Fruit fly (Drosophila melanogaster) whole organism, embryonic: ENCODE data around the gene kirre.

Experiments
- Abd-B ChIP-seq: fragments of 200-800 bp; sonication (Bioruptor generic); optimal IDR thresholded peaks from 2 replicates; lab custom pipeline; 2018; ENCODE audit warnings: missing biosample characterization, mild to moderate bottlenecking, missing genetic modification characterization, moderate library complexity
- CG10366 ChIP-seq: fragments of 200-800 bp; sonication (Bioruptor generic); IDR thresholded peaks from 2 replicates; pipeline ENCODE4 v1.3.6; 2022; ENCODE audit warnings: missing biosample characterization, missing genetic modification characterization
- CG11247 ChIP-seq: fragments of 200-800 bp; sonication (Bioruptor generic); IDR thresholded peaks from 2 replicates; pipeline ENCODE4 v1.3.6; 2022; ENCODE audit warnings: missing biosample characterization, missing genetic modification characterization
- CG11504 ChIP-seq: fragments of 200-800 bp; sonication (Bioruptor generic); optimal IDR thresholded peaks from 3 replicates; lab custom pipeline; 2019; ENCODE audit warnings: missing biosample characterization, mild to moderate bottlenecking, missing genetic modification characterization, moderate library complexity
- CG13287 ChIP-seq: fragments of 200-800 bp; sonication (Bioruptor generic); IDR thresholded peaks from 2 replicates; pipeline ENCODE4 v1.3.6; 2022; ENCODE audit warnings: missing biosample characterization, missing genetic modification characterization; ENCODE audit not compliant: partially characterized antibody
- CG14710 ChIP-seq: fragments of 200-800 bp; sonication (Bioruptor generic); optimal IDR thresholded peaks from 3 replicates; lab custom pipeline; 2019; ENCODE audit warnings: missing biosample characterization, mild to moderate bottlenecking, missing genetic modification characterization, moderate library complexity
- CG1529 ChIP-seq: fragments of 200-800 bp; sonication (Bioruptor generic); optimal IDR thresholded peaks from 3 replicates; lab custom pipeline; 2018; ENCODE audit warnings: missing biosample characterization, missing genetic modification characterization
- CG16815 ChIP-seq: fragments of 200-800 bp; sonication (Bioruptor generic); optimal IDR thresholded peaks from 3 replicates; lab custom pipeline; 2017; ENCODE audit warnings: missing biosample characterization, mild to moderate bottlenecking, missing genetic modification characterization
- CG17568 ChIP-seq: fragments of 200-800 bp; sonication (Bioruptor generic); optimal IDR thresholded peaks from 2 replicates; lab custom pipeline; 2018; ENCODE audit warnings: missing biosample characterization, mild to moderate bottlenecking, missing genetic modification characterization, moderate library complexity
- CG17612 ChIP-seq: fragments of 200-800 bp; sonication (Bioruptor generic); IDR thresholded peaks from 2 replicates; pipeline ENCODE4 v1.3.6; 2022; ENCODE audit warnings: missing biosample characterization, missing genetic modification characterization
- CG18476 ChIP-seq: fragments of 200-800 bp; sonication (Bioruptor generic); optimal IDR thresholded peaks from 2 replicates; lab custom pipeline; 2016; ENCODE audit warnings: missing biosample characterization, mild to moderate bottlenecking, missing genetic modification characterization
- CG2199 ChIP-seq: fragments of 200-800 bp; sonication (Bioruptor generic); IDR thresholded peaks from 3 replicates; pipeline ENCODE4 v1.3.6; 2022; ENCODE audit warnings: missing biosample characterization, missing genetic modification characterization
- CG2889 ChIP-seq: fragments of 200-800 bp; sonication (Bioruptor generic); IDR thresholded peaks from 3 replicates; pipeline ENCODE4 v1.3.6; 2022; ENCODE audit warnings: missing biosample characterization, missing genetic modification characterization
- CG31388 ChIP-seq: fragments of 200-800 bp; sonication (Bioruptor generic); optimal IDR thresholded peaks from 2 replicates; lab custom pipeline; 2016; ENCODE audit warnings: missing biosample characterization, missing genetic modification characterization
- CG32772 ChIP-seq: fragments of 200-800 bp; sonication (Bioruptor generic); IDR thresholded peaks from 2 replicates; pipeline ENCODE4 v1.3.6; 2022; ENCODE audit warnings: missing biosample characterization, missing genetic modification characterization
- CG3281 ChIP-seq: fragments of 200-800 bp; sonication (Bioruptor generic); optimal IDR thresholded peaks from 3 replicates; lab custom pipeline; 2017; ENCODE audit warnings: missing biosample characterization, mild to moderate bottlenecking, missing genetic modification characterization
- CG6175 ChIP-seq: fragments of 200-800 bp; sonication (Bioruptor generic); IDR thresholded peaks from 3 replicates; pipeline ENCODE4 v1.3.6; 2022; ENCODE audit warnings: missing biosample characterization, missing genetic modification characterization
- CG6765 ChIP-seq: fragments of 200-800 bp; sonication (Bioruptor generic); optimal IDR thresholded peaks from 3 replicates; lab custom pipeline; 2017; ENCODE audit warnings: missing biosample characterization, mild to moderate bottlenecking, missing genetic modification characterization
- CG6854 ChIP-seq: fragments of 200-800 bp; sonication (Bioruptor generic); optimal IDR thresholded peaks from 3 replicates; lab custom pipeline; 2017; ENCODE audit warnings: missing biosample characterization, mild to moderate bottlenecking, missing genetic modification characterization
- CG8290 ChIP-seq, 3 experiments: fragments of 200-800 bp; sonication (Bioruptor generic); optimal IDR thresholded peaks; 2 replicates each; lab custom pipeline; 2016 to 2019; ENCODE audit warnings: missing biosample characterization in 3 of 3, missing genetic modification characterization in 3 of 3, mild to moderate bottlenecking in 2 of 3, moderate library complexity in 1 of 3
- CG8388 ChIP-seq: fragments of 200-800 bp; sonication (Bioruptor generic); optimal IDR thresholded peaks from 2 replicates; lab custom pipeline; 2019; ENCODE audit warnings: missing biosample characterization, mild to moderate bottlenecking, missing genetic modification characterization, moderate library complexity
- CG9817 ChIP-seq: fragments of 200-800 bp; sonication (Bioruptor generic); optimal IDR thresholded peaks from 2 replicates; lab custom pipeline; 2018; ENCODE audit warnings: missing biosample characterization, mild to moderate bottlenecking, missing genetic modification characterization, moderate library complexity
- CoRest ChIP-seq: fragments of 200-800 bp; sonication (Bioruptor generic); optimal IDR thresholded peaks from 3 replicates; lab custom pipeline; 2018; ENCODE audit warnings: missing biosample characterization, mild to moderate bottlenecking, missing genetic modification characterization, moderate library complexity
- D19A ChIP-seq: fragments of 200-800 bp; optimal IDR thresholded peaks from 3 replicates; lab custom pipeline; 2019; ENCODE audit warnings: missing biosample characterization, mild to moderate bottlenecking, missing genetic modification characterization, moderate library complexity
- Dad ChIP-seq: fragments of 200-800 bp; sonication (Bioruptor generic); optimal IDR thresholded peaks from 3 replicates; lab custom pipeline; 2016; ENCODE audit warnings: missing biosample characterization, missing genetic modification characterization
- HHEX ChIP-seq: fragments of 200-800 bp; sonication (Bioruptor generic); optimal IDR thresholded peaks from 3 replicates; lab custom pipeline; 2017; ENCODE audit warnings: missing biosample characterization, mild to moderate bottlenecking, missing genetic modification characterization, missing genetic modification reagents
- Hr78 ChIP-seq, 2 experiments: fragments of 200-800 bp in 1 of 2; fragments of >200 bp in 1 of 2; sonication (Bioruptor generic) in 1 of 2; optimal IDR thresholded peaks; 2 replicates each; lab custom pipeline; 2017 to 2019; ENCODE audit warnings: missing biosample characterization in 2 of 2, missing genetic modification characterization in 2 of 2, mild to moderate bottlenecking in 1 of 2, moderate library complexity in 1 of 2
- NC2β ChIP-seq: fragments of 200-800 bp; sonication (Bioruptor generic); optimal IDR thresholded peaks from 2 replicates; lab custom pipeline; 2016; ENCODE audit warnings: missing biosample characterization, missing genetic modification characterization
- Nf-YC ChIP-seq: fragments of 200-800 bp; optimal IDR thresholded peaks from 3 replicates; lab custom pipeline; 2019; ENCODE audit warnings: missing biosample characterization, mild to moderate bottlenecking, missing genetic modification characterization, moderate library complexity
- Six4 ChIP-seq: fragments of 200-800 bp; sonication (Bioruptor generic); optimal IDR thresholded peaks from 2 replicates; lab custom pipeline; 2016; ENCODE audit warnings: missing biosample characterization, missing genetic modification characterization
- Ssrp ChIP-seq: fragments of 200-800 bp; sonication (Bioruptor generic); optimal IDR thresholded peaks from 2 replicates; lab custom pipeline; 2018; ENCODE audit warnings: missing biosample characterization, mild to moderate bottlenecking, missing genetic modification characterization, moderate library complexity
- Vsx1 ChIP-seq: fragments of 200-800 bp; sonication (Bioruptor generic); optimal IDR thresholded peaks from 2 replicates; lab custom pipeline; 2017; ENCODE audit warnings: missing biosample characterization, mild to moderate bottlenecking, missing genetic modification characterization, missing genetic modification reagents
- al ChIP-seq: fragments of 200-800 bp; sonication (Bioruptor generic); IDR thresholded peaks from 2 replicates; pipeline ENCODE4 v1.3.6; 2022; ENCODE audit warnings: missing biosample characterization, missing genetic modification characterization
- caup ChIP-seq: fragments of 200-800 bp; sonication (Bioruptor generic); optimal IDR thresholded peaks from 3 replicates; lab custom pipeline; 2017; ENCODE audit warnings: missing biosample characterization, mild to moderate bottlenecking, missing genetic modification characterization, moderate library complexity; ENCODE audit not compliant: severe bottlenecking
- crol ChIP-seq: fragments of 200-800 bp; sonication (Bioruptor generic); IDR thresholded peaks from 2 replicates; pipeline ENCODE4 v1.3.6; 2022; ENCODE audit warnings: missing biosample characterization, missing genetic modification characterization
- danr ChIP-seq: fragments of 200-800 bp; sonication (Bioruptor generic); IDR thresholded peaks from 2 replicates; pipeline ENCODE4 v1.3.6; 2022; ENCODE audit warnings: missing biosample characterization, missing genetic modification characterization
- dimm ChIP-seq: fragments of 200-800 bp; sonication (Bioruptor generic); IDR thresholded peaks from 2 replicates; pipeline ENCODE4 v1.3.6; 2022; ENCODE audit warnings: missing biosample characterization, missing genetic modification characterization
- fd64A ChIP-seq: fragments of 200-800 bp; sonication (Bioruptor generic); optimal IDR thresholded peaks from 3 replicates; lab custom pipeline; 2018; ENCODE audit warnings: missing biosample characterization, mild to moderate bottlenecking, missing genetic modification characterization
- gsb ChIP-seq: fragments of 200-800 bp; sonication (Bioruptor generic); IDR thresholded peaks from 2 replicates; pipeline ENCODE4 v1.3.6; 2022; ENCODE audit warnings: missing biosample characterization, missing genetic modification characterization
- ham ChIP-seq: fragments of 200-800 bp; sonication (Bioruptor generic); IDR thresholded peaks from 2 replicates; pipeline ENCODE4 v1.3.6; 2022; ENCODE audit warnings: missing biosample characterization, missing genetic modification characterization
- ind ChIP-seq: fragments of 200-800 bp; sonication (Bioruptor generic); optimal IDR thresholded peaks from 3 replicates; lab custom pipeline; 2016; ENCODE audit warnings: missing biosample characterization, missing genetic modification characterization
- peb ChIP-seq: fragments of 200-800 bp; sonication (Bioruptor generic); IDR thresholded peaks from 2 replicates; pipeline ENCODE4 v1.3.6; 2022; ENCODE audit warnings: missing biosample characterization, missing genetic modification characterization
- scrt ChIP-seq: fragments of 200-800 bp; sonication (Bioruptor generic); optimal IDR thresholded peaks from 2 replicates; lab custom pipeline; 2018; ENCODE audit warnings: missing biosample characterization, mild to moderate bottlenecking, missing genetic modification characterization, moderate library complexity
- sqz ChIP-seq: fragments of 200-800 bp; sonication (Bioruptor generic); optimal IDR thresholded peaks from 3 replicates; lab custom pipeline; 2018; ENCODE audit warnings: missing biosample characterization, mild to moderate bottlenecking, missing genetic modification characterization
- ssp ChIP-seq: fragments of 200-800 bp; sonication (Bioruptor generic); IDR thresholded peaks from 2 replicates; pipeline ENCODE4 v1.3.6; 2022; ENCODE audit warnings: missing biosample characterization, missing genetic modification characterization
- tin ChIP-seq: fragments of 200-800 bp; sonication (Bioruptor generic); optimal IDR thresholded peaks from 3 replicates; lab custom pipeline; 2016; ENCODE audit warnings: missing biosample characterization, missing genetic modification characterization
- ttk ChIP-seq: fragments of 200-800 bp; sonication (Bioruptor generic); IDR thresholded peaks from 2 replicates; pipeline ENCODE4 v2.1.2; 2022; ENCODE audit warnings: missing biosample characterization, missing genetic modification characterization
- wor ChIP-seq: fragments of 200-800 bp; sonication (Bioruptor generic); IDR thresholded peaks from 2 replicates; pipeline ENCODE4 v1.3.6; 2022; ENCODE audit warnings: missing biosample characterization, missing genetic modification characterization

Gene kirre

DNA sequence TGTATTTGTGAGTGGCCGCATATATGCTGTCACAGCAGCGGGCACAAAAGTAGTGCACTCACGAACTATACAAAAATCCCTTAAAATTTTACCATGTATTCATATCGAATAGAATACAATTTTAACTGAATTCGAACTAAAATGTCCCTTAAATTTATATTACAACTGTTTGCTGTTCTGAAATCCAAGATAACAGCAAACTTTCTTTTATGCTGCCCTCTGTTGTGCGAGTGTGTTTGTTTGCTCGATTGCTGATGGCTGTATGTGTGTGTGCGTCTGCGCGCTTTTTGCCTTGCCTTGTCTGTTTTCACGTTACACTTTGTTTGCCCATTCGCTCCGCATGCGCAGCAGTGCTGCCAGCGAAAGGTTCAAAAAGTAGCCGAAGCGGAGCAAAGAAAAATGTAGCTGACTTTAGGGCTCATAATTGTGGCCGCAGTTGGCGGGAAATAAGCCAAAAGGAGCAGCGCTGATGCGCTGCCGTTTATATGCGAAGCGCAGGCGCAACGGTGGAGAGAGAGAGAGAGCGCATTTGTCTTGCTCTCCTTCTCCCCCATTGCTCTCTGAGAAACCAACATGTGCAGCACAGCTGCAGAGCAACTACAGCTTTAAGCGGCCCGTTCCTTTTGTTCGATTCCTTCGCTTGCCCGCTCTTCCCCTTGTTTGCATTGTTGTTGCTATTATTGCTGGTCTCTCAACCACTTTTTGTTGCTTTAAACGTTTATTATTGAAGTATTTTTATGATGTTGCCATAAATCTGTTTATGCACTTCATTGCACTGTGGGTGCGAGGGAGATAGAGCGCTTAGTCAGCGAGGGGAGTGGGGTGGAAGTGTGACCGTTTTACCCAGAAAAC lies 422.4 kb downstream of the kirre start (continued):
- peak; percentile 84 for TF ChIP-seq CG11247 (GFP tag; lab: Robert Waterston, UW)
- peak; percentile 84 for TF ChIP-seq CG3281 (GFP tag; lab: Kevin White, UChicago)
- TF ChIP-seq ttk (GFP tag; lab: Robert Waterston, UW), result peak; percentile 93
- peak; percentile 91 for TF ChIP-seq CG1529 (GFP tag; lab: Kevin White, UChicago)
- TF ChIP-seq CG2889 (GFP tag; lab: Robert Waterston, UW), result peak; percentile 77; the same call in 2 of the 3 replicates
- TF ChIP-seq CG17568 (GFP tag; lab: Kevin White, UChicago), result no peak
- TF ChIP-seq CG11504 (tag; lab: Kevin White, UChicago), result peak; percentile 93
- TF ChIP-seq CG6175 (GFP tag; lab: Robert Waterston, UW), result peak; percentile 79; the same call in 2 of the 3 replicates
- TF ChIP-seq Abd-B (GFP tag; lab: Kevin White, UChicago), result peak; percentile 84
- no peak for TF ChIP-seq CG13287 (GFP tag; lab: Robert Waterston, UW)
- TF ChIP-seq CG18476 (GFP tag; lab: Kevin White, UChicago), result peak; percentile 86
- TF ChIP-seq scrt (GFP tag; lab: Kevin White, UChicago), result peak; percentile 83
- peak; percentile 82 for TF ChIP-seq CG9817 (tag; lab: Kevin White, UChicago)
- TF ChIP-seq ssp (GFP tag; lab: Robert Waterston, UW), result peak; percentile 82
- peak; percentile 92 for TF ChIP-seq CG32772 (GFP tag; lab: Robert Waterston, UW)
- TF ChIP-seq NC2β, result peak; percentile 91
- peak; percentile 88 for TF ChIP-seq fd64A (GFP tag; lab: Kevin White, UChicago)
- peak; percentile 70 for TF ChIP-seq Nf-YC (tag; lab: Kevin White, UChicago)
- TF ChIP-seq crol (GFP tag; lab: Robert Waterston, UW), result peak; percentile 79
- peak; percentile 94 for TF ChIP-seq CoRest (tag; lab: Kevin White, UChicago)
- peak; percentile 84 for TF ChIP-seq dimm (GFP tag; lab: Robert Waterston, UW)
- TF ChIP-seq wor (GFP tag; lab: Robert Waterston, UW), result peak; percentile 88
- TF ChIP-seq CG16815 (GFP tag; lab: Kevin White, UChicago), result peak; percentile 93
- peak; percentile 94 for TF ChIP-seq Ssrp (tag; lab: Kevin White, UChicago)
- TF ChIP-seq caup, result peak; percentile 88
- TF ChIP-seq HHEX (GFP tag; lab: Kevin White, UChicago), result peak; percentile 91
- peak; percentile 91 for TF ChIP-seq D19A (tag; lab: Kevin White, UChicago)
- TF ChIP-seq ham (GFP tag; lab: Robert Waterston, UW), result peak; percentile 62
- peak; percentile 80 for TF ChIP-seq CG6854
- peak; percentile 92 for TF ChIP-seq Six4 (GFP tag; lab: Kevin White, UChicago)
- peak; percentile 91 for TF ChIP-seq ind
- peak; percentile 90 for TF ChIP-seq CG10366 (GFP tag; lab: Robert Waterston, UW)
- TF ChIP-seq CG17612 (GFP tag; lab: Robert Waterston, UW), result peak; percentile 54
- peak; percentile 93 for TF ChIP-seq tin (GFP tag; lab: Kevin White, UChicago)
- peak; percentile 88 for TF ChIP-seq Vsx1 (GFP tag; lab: Kevin White, UChicago)
- TF ChIP-seq CG6765 (GFP tag; lab: Kevin White, UChicago), result peak; percentile 64
- TF ChIP-seq CG8290 (GFP tag; optimal IDR thresholded peaks at IDR 0.05; lab: Kevin White, UChicago), result peak; percentile 91
- peak; percentile 31 to 95 for TF ChIP-seq CG8290 (tag; optimal IDR thresholded peaks at IDR 0.05; lab: Kevin White, UChicago)
- peak; percentile 89 for TF ChIP-seq peb (GFP tag; lab: Robert Waterston, UW)
- peak; percentile 90 for TF ChIP-seq danr
- TF ChIP-seq gsb (GFP tag; lab: Robert Waterston, UW), result peak; percentile 75
- TF ChIP-seq CG31388 (GFP tag; lab: Kevin White, UChicago), result peak; percentile 78
- TF ChIP-seq CG14710 (tag; lab: Kevin White, UChicago), result peak; percentile 93
- TF ChIP-seq al (GFP tag; lab: Robert Waterston, UW), result peak; percentile 60
- peak; percentile 86 for TF ChIP-seq Dad
- no peak for TF ChIP-seq sqz (GFP tag; lab: Kevin White, UChicago)
- TF ChIP-seq CG8388 (GFP tag; lab: Kevin White, UChicago), result peak; percentile 95
- TF ChIP-seq CG2199 (GFP tag; lab: Robert Waterston, UW), result peak; percentile 82; the same call in 1 of the 3 replicates
- TF ChIP-seq Hr78 (GFP tag; optimal IDR thresholded peaks at IDR 0.05; lab: Kevin White, UChicago), result peak in 1 of 2 experiments; percentile 87
